Worm (Caenorhabditis elegans): ENCODE results near the gene sgt-1.

Gene sgt-1

DNA sequence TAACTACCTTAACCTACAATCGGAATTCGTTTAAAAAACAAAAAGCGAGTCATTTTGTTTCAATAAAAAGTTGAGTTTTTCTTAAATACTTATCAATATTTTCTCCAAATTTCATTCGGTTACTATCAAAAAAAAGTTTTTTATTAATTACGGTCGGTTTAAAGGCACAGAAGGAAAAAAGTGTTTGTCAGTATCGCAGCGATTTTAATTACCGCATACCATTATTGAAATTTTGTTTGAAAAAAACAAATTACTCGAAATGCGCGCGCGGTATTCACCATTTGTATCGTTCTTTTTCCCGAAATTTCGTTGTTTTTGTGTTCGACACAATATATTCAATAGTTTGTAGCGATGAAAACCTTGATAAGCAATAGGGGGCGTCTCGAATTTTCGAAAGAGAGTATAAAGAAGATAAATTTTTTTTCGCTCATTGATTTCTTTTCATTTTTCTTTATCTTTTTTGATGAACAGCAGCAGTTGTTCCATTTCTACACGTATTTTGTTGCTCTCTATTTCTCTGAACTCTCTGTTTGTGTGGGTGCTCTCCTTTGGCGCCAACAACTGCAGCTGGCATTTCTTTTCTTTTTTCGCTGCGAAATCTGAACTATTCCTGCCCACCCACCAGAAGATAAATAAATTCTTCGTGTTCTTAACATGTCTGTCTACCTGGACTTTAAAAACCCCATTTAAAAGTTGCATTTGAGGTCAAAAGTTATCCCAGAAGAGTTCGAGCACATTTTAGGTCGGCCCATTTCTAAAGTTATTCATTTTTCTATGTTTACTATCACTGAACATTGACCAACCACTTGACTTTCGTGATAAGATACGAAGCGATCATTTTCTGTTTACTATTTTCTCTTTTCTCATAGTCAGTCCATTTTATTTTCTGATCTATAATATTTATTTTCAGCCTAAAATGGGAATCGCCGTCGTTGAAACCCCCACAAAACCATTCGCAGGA is 14.8 kb downstream of the sgt-1 start, which contains the start of gene pgm-1:
TSS of gene pgm-1 (plus strand) at position 911 of the 961 bp plus-strand sequence.
- TF ChIP-seq unc-120 (tag; optimal IDR thresholded peaks at IDR 0.05; ENCODE audit: poor library complexity, severe bottlenecking): peak; percentile 34
- TF ChIP-seq elt-3 (tag; optimal IDR thresholded peaks at IDR 0.05): no peak
- no peak for TF ChIP-seq ceh-39 (tag; optimal IDR thresholded peaks at IDR 0.05)
- no peak for TF ChIP-seq flh-1 (GFP tag; optimal IDR thresholded peaks at IDR 0.05)
- TF ChIP-seq bed-3 (GFP tag; optimal IDR thresholded peaks at IDR 0.05): no peak
- no peak for TF ChIP-seq unc-62 (GFP tag; optimal IDR thresholded peaks at IDR 0.05)
- TF ChIP-seq ham-2 (GFP tag; optimal IDR thresholded peaks at IDR 0.05): no peak
- peak; percentile 57 for TF ChIP-seq hlh-1 (tag; optimal IDR thresholded peaks at IDR 0.05)

ce11 chrII:4885976-4886375 is 17.6 kb downstream of the sgt-1 start, which contains the start of gene R05F9.7:
R05F9.7 (plus strand) TSS chrII:4886276.
- TF ChIP-seq ceh-43 (GFP tag; optimal IDR thresholded peaks at IDR 0.05) (no peak), ham-2 (GFP tag; optimal IDR thresholded peaks at IDR 0.05) (no peak)

DNA sequence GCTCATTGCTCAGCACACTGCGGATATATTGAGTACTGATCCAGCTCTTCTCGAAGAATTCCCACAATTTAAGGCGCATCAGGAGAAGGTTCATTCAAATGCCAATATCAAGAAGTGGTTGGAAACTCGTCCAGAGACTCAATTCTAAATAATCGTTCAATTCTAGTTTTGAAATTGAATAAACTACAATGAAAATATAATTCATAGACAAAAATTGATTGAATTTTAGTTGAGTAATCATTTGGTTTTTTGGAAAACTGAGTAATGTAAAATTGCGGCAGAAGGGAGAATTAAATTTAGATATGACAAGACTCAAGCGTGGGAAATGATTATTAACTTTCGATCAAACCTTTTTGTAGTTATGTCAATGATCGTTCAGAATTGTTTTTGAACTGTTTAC is 19.2 kb downstream of the sgt-1 start:
- TF ChIP-seq unc-120 (tag; optimal IDR thresholded peaks at IDR 0.05; ENCODE audit: poor library complexity, severe bottlenecking): no peak
- TF ChIP-seq pha-4 (tag; optimal IDR thresholded peaks at IDR 0.05): no peak
- TF ChIP-seq lsy-2 (tag; optimal IDR thresholded peaks at IDR 0.05): no peak
- no peak for TF ChIP-seq hlh-1 (tag; optimal IDR thresholded peaks at IDR 0.05)
- no peak for TF ChIP-seq unc-62 (GFP tag; optimal IDR thresholded peaks at IDR 0.05)
- no peak for TF ChIP-seq lin-13 (tag; optimal IDR thresholded peaks at IDR 0.05)
- TF ChIP-seq elt-3 (tag; optimal IDR thresholded peaks at IDR 0.05): no peak
- TF ChIP-seq ceh-83 (GFP tag; optimal IDR thresholded peaks at IDR 0.05): no peak
- no peak for TF ChIP-seq elt-1 (tag; optimal IDR thresholded peaks at IDR 0.05; ENCODE audit: borderline replicate concordance, insufficient read depth)
- TF ChIP-seq nhr-28 (tag; optimal IDR thresholded peaks at IDR 0.05): no peak
- no peak for TF ChIP-seq nhr-76 (tag; optimal IDR thresholded peaks at IDR 0.05)
- no peak for TF ChIP-seq mls-2 (tag; optimal IDR thresholded peaks at IDR 0.05)
- no peak for TF ChIP-seq tbx-8 (GFP tag; optimal IDR thresholded peaks at IDR 0.05)

ce11 chrII:4883412-4883811 is 20.2 kb downstream of the sgt-1 start, which contains the start of gene gst-8:
gst-8 (plus strand) TSS chrII:4883712.
- TF ChIP-seq unc-39 (tag; optimal IDR thresholded peaks at IDR 0.05) (no peak), mls-2 (tag; optimal IDR thresholded peaks at IDR 0.05) (no peak), lin-13 (tag; optimal IDR thresholded peaks at IDR 0.05) (no peak), mab-5 (tag; optimal IDR thresholded peaks at IDR 0.05) (no peak), blmp-1 (tag; optimal IDR thresholded peaks at IDR 0.05) (no peak), nhr-2 (tag; optimal IDR thresholded peaks at IDR 0.05) (no peak), mep-1 (tag; optimal IDR thresholded peaks at IDR 0.05) (no peak), nhr-76 (tag; optimal IDR thresholded peaks at IDR 0.05) (no peak), drap-1 (GFP tag; optimal IDR thresholded peaks at IDR 0.05) (no peak), ceh-83 (GFP tag; optimal IDR thresholded peaks at IDR 0.05) (no peak), lin-32 (GFP tag; optimal IDR thresholded peaks at IDR 0.05) (no peak)

DNA sequence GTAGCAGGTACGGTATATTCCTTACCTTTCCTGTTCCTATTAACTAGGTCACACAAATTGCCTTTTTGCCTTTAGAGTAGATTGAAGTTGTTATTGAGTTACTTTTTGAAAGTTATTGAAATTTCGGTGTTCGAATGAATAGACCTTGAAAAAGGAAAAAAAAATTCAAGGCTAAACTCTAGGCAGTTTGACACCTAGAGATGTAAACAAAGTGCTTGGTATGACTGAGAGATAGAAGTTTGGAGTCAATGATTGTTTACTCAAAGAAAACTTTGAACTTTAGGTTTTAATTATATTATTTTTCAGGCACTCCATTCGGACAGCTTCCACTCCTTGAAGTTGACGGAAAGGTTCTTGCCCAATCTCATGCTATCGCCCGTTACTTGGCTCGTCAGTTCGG is 21.1 kb downstream of the sgt-1 start:
- TF ChIP-seq elt-3 (tag; optimal IDR thresholded peaks at IDR 0.05) (no peak), ces-1 (GFP tag; optimal IDR thresholded peaks at IDR 0.05) (no peak), ceh-83 (GFP tag; optimal IDR thresholded peaks at IDR 0.05) (no peak), lsy-2 (tag; optimal IDR thresholded peaks at IDR 0.05) (no peak)

DNA sequence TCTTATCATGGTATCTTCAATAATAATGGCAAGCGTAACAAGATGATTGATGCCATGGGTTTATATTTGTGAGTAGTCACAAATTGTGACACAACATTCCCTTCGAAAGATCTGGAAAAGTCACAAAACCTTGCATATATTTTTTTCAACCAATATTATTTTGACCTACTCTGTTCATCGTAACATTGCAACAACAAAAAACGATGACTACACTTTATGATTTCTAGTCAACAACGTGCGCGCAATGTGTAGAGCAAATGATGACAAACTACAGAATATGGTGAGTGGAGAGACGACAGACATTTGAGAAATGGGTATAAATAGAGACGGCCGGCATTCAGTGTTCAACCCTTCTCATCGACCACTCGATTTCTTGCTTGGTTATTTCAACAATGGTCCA is 21.9 kb downstream of the sgt-1 start, which contains the start of gene gst-7:
TSS of gene gst-7 (plus strand) at position 336 of the 400 bp plus-strand sequence.
- TF ChIP-seq tbx-8 (GFP tag; optimal IDR thresholded peaks at IDR 0.05) (no peak), pha-4 (tag; optimal IDR thresholded peaks at IDR 0.05) (peak; percentile 31)
